Worm (Caenorhabditis elegans) whole organism, midembryonic: ENCODE data around the gene srt-67.

Experiments
- cog-1 ChIP-seq: sonication (generic microtip); optimal IDR thresholded peaks from 2 replicates; lab custom pipeline; 2016; ENCODE audit warnings: missing genetic modification characterization, missing compliant biosample characterization
- flt-1 ChIP-seq: fragments of 200-800 bp; sonication (Bioruptor generic); IDR thresholded peaks from 2 replicates; pipeline ENCODE4 v1.3.6; 2022; ENCODE audit warnings: missing genetic modification characterization, missing compliant biosample characterization
- ref-1 ChIP-seq: fragments of 200-800 bp; sonication (Bioruptor generic); conservative IDR thresholded peaks from 2 replicates; pipeline ENCODE4 v1.3.6; 2022; ENCODE audit warnings: missing genetic modification reagents, missing genetic modification characterization, missing compliant biosample characterization
- tab-1 ChIP-seq: fragments of 200-800 bp; sonication (Bioruptor generic); IDR thresholded peaks from 2 replicates; pipeline ENCODE4 v1.3.6; 2022; ENCODE audit warnings: missing genetic modification characterization, missing compliant biosample characterization
- ztf-23 ChIP-seq: fragments of 200-800 bp; sonication (Bioruptor generic); IDR thresholded peaks from 2 replicates; pipeline ENCODE4 v1.3.6; 2022; ENCODE audit warnings: missing genetic modification reagents, missing genetic modification characterization, missing compliant biosample characterization

DNA sequence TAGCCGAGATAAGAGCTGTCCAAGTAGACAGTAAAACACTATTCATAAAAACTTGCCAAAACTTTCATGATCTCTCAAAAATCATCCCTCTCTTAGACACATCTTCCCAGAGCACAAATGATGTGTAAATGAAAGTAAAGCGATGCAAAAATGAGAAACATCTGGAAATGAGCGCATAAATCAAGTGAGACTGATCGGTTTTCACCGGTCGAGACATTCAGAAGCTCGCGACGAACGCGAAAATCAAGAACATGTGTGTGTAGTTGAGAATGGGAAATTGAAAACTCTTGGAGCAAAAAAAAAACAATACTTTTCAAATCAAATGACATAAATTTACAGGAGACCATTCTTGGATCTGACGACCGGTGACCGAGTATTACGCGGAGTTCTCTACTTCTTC is 47.1 kb upstream of the srt-67 start:
- TF ChIP-seq cog-1 (tag; lab: Kevin White, UChicago) (no peak), ztf-23 (GFP tag; lab: Robert Waterston, UW) (no peak), tab-1 (GFP tag; lab: Robert Waterston, UW) (no peak), ref-1 (GFP tag; lab: Robert Waterston, UW) (no peak), flt-1 (GFP tag; lab: Robert Waterston, UW) (no peak)
